Worm (Caenorhabditis elegans) whole organism, L1 larva: ENCODE measurements around the gene F14D7.9.

Experiments used
- C16A3.4 ChIP-seq: fragments of 150-350 bp; optimal IDR thresholded peaks from 2 replicates; lab custom pipeline; 2014; ENCODE audit warnings: missing biosample characterization, missing genetic modification characterization
- C34B4.2 ChIP-seq: sonication (generic microtip); optimal IDR thresholded peaks from 2 replicates; lab custom pipeline; 2017; ENCODE audit warnings: mild to moderate bottlenecking, missing genetic modification characterization, missing compliant biosample characterization
- Y116A8C.19 ChIP-seq: sonication (generic microtip); optimal IDR thresholded peaks from 2 replicates; lab custom pipeline; 2016; ENCODE audit warnings: missing compliant biosample characterization, missing genetic modification characterization, borderline replicate concordance
- ama-1 ChIP-seq: fragments of 150-350 bp; optimal IDR thresholded peaks from 2 replicates; lab custom pipeline; 2014
- blmp-1 ChIP-seq: fragments of 150-350 bp; optimal IDR thresholded peaks from 2 replicates; lab custom pipeline; 2014; ENCODE audit warnings: missing biosample characterization, missing genetic modification characterization
- ces-1 ChIP-seq: fragments of 150-350 bp; optimal IDR thresholded peaks from 2 replicates; lab custom pipeline; 2014; ENCODE audit warnings: missing biosample characterization, missing genetic modification reagents, missing genetic modification characterization
- dpl-1 ChIP-seq, 3 experiments: fragments of 150-350 bp in 2 of 3; sonication (generic microtip) in 1 of 3; optimal IDR thresholded peaks; 2 replicates each; lab custom pipeline; 2014 to 2017; ENCODE audit warnings: missing biosample characterization in 3 of 3, missing genetic modification characterization in 3 of 3, missing genetic modification reagents in 3 of 3
- elt-3 ChIP-seq, 6 experiments: fragments of 150-350 bp in 1 of 6; sonication (generic microtip); optimal IDR thresholded peaks; 2 replicates each; lab custom pipeline; 2017 to 2018; ENCODE audit warnings: missing biosample characterization in 6 of 6, missing genetic modification characterization in 6 of 6, inconsistent platforms in 1 of 6
- ets-5 ChIP-seq: fragments of 200-800 bp; sonication (Bioruptor generic); IDR thresholded peaks from 2 replicates; pipeline ENCODE4 v1.3.6; 2022; ENCODE audit warnings: missing genetic modification characterization, missing compliant biosample characterization
- fkh-8 ChIP-seq: sonication (generic microtip); optimal IDR thresholded peaks from 2 replicates; lab custom pipeline; 2016; ENCODE audit warnings: mild to moderate bottlenecking, missing genetic modification characterization, missing compliant biosample characterization
- grh-1 ChIP-seq: fragments of 200-800 bp; sonication (Bioruptor generic); IDR thresholded peaks from 2 replicates; pipeline ENCODE4 v1.3.6; 2022; ENCODE audit warnings: missing genetic modification reagents, missing genetic modification characterization, missing compliant biosample characterization
- hlh-17 ChIP-seq: fragments of 200-800 bp; sonication (Bioruptor generic); optimal IDR thresholded peaks from 2 replicates; lab custom pipeline; 2018; ENCODE audit warnings: missing genetic modification characterization, mild to moderate bottlenecking, missing compliant biosample characterization, moderate library complexity, borderline replicate concordance
- hlh-4 ChIP-seq: sonication (generic microtip); optimal IDR thresholded peaks from 2 replicates; lab custom pipeline; 2016; ENCODE audit warnings: mild to moderate bottlenecking, missing genetic modification characterization, missing compliant biosample characterization
- isw-1 ChIP-seq: fragments of 200-800 bp; sonication (Bioruptor generic); IDR thresholded peaks from 2 replicates; pipeline ENCODE4 v1.3.6; 2022; ENCODE audit warnings: missing genetic modification characterization, missing compliant biosample characterization
- jun-1 ChIP-seq: fragments of 150-350 bp; optimal IDR thresholded peaks from 2 replicates; lab custom pipeline; 2014; ENCODE audit warnings: missing biosample characterization, missing genetic modification reagents, missing genetic modification characterization
- lin-15B ChIP-seq: fragments of 150-350 bp; sonication (generic microtip); optimal IDR thresholded peaks from 3 replicates; lab custom pipeline; 2014; ENCODE audit warnings: missing biosample characterization, missing genetic modification characterization
- mab-9 ChIP-seq: fragments of 200-800 bp; sonication (Bioruptor generic); IDR thresholded peaks from 2 replicates; pipeline ENCODE4 v1.3.6; 2022; ENCODE audit warnings: missing genetic modification reagents, missing genetic modification characterization, missing compliant biosample characterization
- mef-2 ChIP-seq: fragments of 150-350 bp; optimal IDR thresholded peaks from 2 replicates; lab custom pipeline; 2014; ENCODE audit warnings: missing biosample characterization, missing genetic modification characterization
- nhr-19 ChIP-seq: fragments of 200-800 bp; sonication (Bioruptor generic); conservative IDR thresholded peaks from 2 replicates; pipeline ENCODE4 v1.3.6; 2022; ENCODE audit warnings: missing genetic modification characterization, missing compliant biosample characterization
- nhr-237 ChIP-seq: fragments of 150-350 bp; optimal IDR thresholded peaks from 2 replicates; lab custom pipeline; 2014; ENCODE audit warnings: missing biosample characterization, missing genetic modification characterization
- nhr-84 ChIP-seq: sonication (generic microtip); optimal IDR thresholded peaks from 2 replicates; lab custom pipeline; 2017; ENCODE audit warnings: missing biosample characterization, missing genetic modification characterization
- nhr-85 ChIP-seq: sonication (generic microtip); peaks from one replicate; lab custom pipeline; 2016; ENCODE audit warnings: missing genetic modification characterization, inconsistent platforms, missing compliant biosample characterization
- pag-3 ChIP-seq: sonication (generic microtip); optimal IDR thresholded peaks from 2 replicates; lab custom pipeline; 2017; ENCODE audit warnings: missing genetic modification characterization, mild to moderate bottlenecking, missing compliant biosample characterization, antibody characterized with exemption, borderline replicate concordance; ENCODE audit not compliant: insufficient read depth
- skn-1 ChIP-seq: fragments of 150-350 bp; optimal IDR thresholded peaks from 2 replicates; lab custom pipeline; 2014; ENCODE audit warnings: missing biosample characterization, missing genetic modification characterization
- snpc-4 ChIP-seq: fragments of 150-350 bp; optimal IDR thresholded peaks from 2 replicates; lab custom pipeline; 2014; ENCODE audit warnings: missing biosample characterization, missing genetic modification characterization
- snu-23 ChIP-seq: sonication (generic microtip); optimal IDR thresholded peaks from 2 replicates; lab custom pipeline; 2016; ENCODE audit warnings: missing genetic modification characterization, missing compliant biosample characterization
- sox-4 ChIP-seq: sonication (generic microtip); optimal IDR thresholded peaks from 2 replicates; lab custom pipeline; 2016; ENCODE audit warnings: missing genetic modification characterization, missing compliant biosample characterization
- xbp-1 ChIP-seq: sonication (generic microtip); optimal IDR thresholded peaks from 2 replicates; lab custom pipeline; 2016; ENCODE audit warnings: missing genetic modification characterization, missing compliant biosample characterization
- zip-4 ChIP-seq: fragments of 200-800 bp; sonication (Bioruptor generic); optimal IDR thresholded peaks from 2 replicates; lab custom pipeline; 2018; ENCODE audit warnings: mild to moderate bottlenecking, missing genetic modification characterization, moderate library complexity, missing compliant biosample characterization
- ztf-11 ChIP-seq, 2 experiments: sonication (generic microtip); optimal IDR thresholded peaks; 2 replicates each; lab custom pipeline; 2016 to 2017; ENCODE audit warnings: missing genetic modification characterization in 2 of 2, missing biosample characterization in 1 of 2, missing compliant biosample characterization in 1 of 2
- ztf-4 ChIP-seq: fragments of 150-350 bp; optimal IDR thresholded peaks from 2 replicates; lab custom pipeline; 2014; ENCODE audit warnings: missing biosample characterization, missing genetic modification characterization

Gene F14D7.9

ce11 chrV:14282222-14282709 is 12.2 kb upstream of the F14D7.9 start, which contains the start of the genes srt-74 and F40G12.9:
Gene srt-74, minus strand, starts transcription at chrV:14282322.
Gene F40G12.9, plus strand, starts transcription at chrV:14282659.
- no peak for TF ChIP-seq C16A3.4 (tag; lab: Kevin White, UChicago)
- TF ChIP-seq nhr-19 (GFP tag; lab: Robert Waterston, UW): no peak
- no peak for TF ChIP-seq elt-3 (tag; optimal IDR thresholded peaks at IDR 0.05; lab: Kevin White, UChicago)
- no peak for TF ChIP-seq zip-4 (GFP tag; lab: Kevin White, UChicago)
- no peak for TF ChIP-seq ztf-4
- no peak for TF ChIP-seq mef-2
- TF ChIP-seq pag-3: no peak
- no peak for TF ChIP-seq sox-4 (tag; lab: Kevin White, UChicago)

DNA sequence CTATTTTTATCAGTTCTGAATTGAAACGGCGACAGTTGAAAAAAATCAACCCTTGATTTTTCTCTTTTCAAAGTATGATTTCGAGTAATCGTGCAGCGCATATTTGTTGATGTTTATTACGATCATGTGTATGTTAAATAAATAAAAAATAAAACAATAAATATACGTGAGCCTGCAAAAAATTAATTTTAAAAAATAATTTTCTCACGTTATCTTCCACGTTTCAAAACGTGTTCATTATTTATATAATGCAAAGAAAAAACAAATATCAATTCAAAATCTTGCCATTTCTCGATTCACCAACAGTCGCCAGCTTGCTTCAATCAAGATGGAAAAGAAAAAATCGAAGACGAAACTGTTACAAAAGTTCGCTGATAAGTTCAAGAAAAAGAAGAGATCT is 11.3 kb upstream of the F14D7.9 start, which contains the start of gene F40G12.10:
Gene F40G12.10 (plus strand): TSS at position 301 of the 400 bp plus-strand sequence.
- TF ChIP-seq mef-2 (no peak), lin-15B (tag; lab: Kevin White, UChicago) (no peak), elt-3 (tag; optimal IDR thresholded peaks at IDR 0.05; lab: Kevin White, UChicago) (no peak), C34B4.2 (tag; lab: Kevin White, UChicago) (no peak)
- TF ChIP-seq, all 84 proteins: peak for 0

ce11 chrV:14285803-14286202 is 8.7 kb upstream of the F14D7.9 start, which contains the start of gene F40G12.11:
Gene F40G12.11, plus strand, starts transcription at chrV:14286171.
- TF ChIP-seq grh-1 (GFP tag; lab: Robert Waterston, UW): no peak
- no peak for TF ChIP-seq fkh-8 (tag; lab: Kevin White, UChicago)
- TF ChIP-seq hlh-4 (tag; lab: Kevin White, UChicago): no peak
- no peak for TF ChIP-seq isw-1

DNA sequence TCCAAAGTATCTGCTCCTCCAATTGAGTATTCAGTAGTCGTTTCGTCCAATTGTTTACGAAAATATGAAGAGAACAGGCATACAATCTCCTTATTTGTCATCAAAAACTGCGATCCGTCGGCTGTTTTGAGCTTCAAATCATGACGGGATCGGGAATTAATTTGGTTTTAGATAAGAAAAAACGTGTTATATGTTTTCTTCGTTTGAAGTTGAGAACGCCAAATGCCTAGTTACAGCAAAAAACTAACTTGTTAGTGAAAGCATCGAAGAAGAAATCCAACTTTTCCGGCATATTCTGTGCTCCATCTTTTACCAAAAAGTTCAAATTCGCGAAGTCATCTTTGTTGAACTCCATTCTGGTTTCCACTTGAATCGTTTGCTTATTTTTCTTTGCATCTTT is 5.1 kb upstream of the F14D7.9 start, which contains the start of gene F14D7.1:
Gene F14D7.1 (minus strand): TSS at position 101 of the 400 bp plus-strand sequence.
- TF ChIP-seq isw-1 (no peak), mab-9 (GFP tag; lab: Robert Waterston, UW) (no peak), Y116A8C.19 (no peak), skn-1 (no peak), blmp-1 (tag; lab: Kevin White, UChicago) (no peak), snu-23 (no peak), grh-1 (GFP tag; lab: Robert Waterston, UW) (no peak), dpl-1 (GFP tag; optimal IDR thresholded peaks at IDR 0.05; lab: Kevin White, UChicago) (no peak), snpc-4 (tag; lab: Kevin White, UChicago) (no peak), xbp-1 (tag; lab: Kevin White, UChicago) (no peak), elt-3 (tag; optimal IDR thresholded peaks at IDR 0.05; lab: Kevin White, UChicago) (no peak), ztf-11 (tag; optimal IDR thresholded peaks at IDR 0.05; lab: Kevin White, UChicago) (no peak), jun-1 (tag; lab: Kevin White, UChicago) (no peak), hlh-17 (GFP tag; lab: Kevin White, UChicago) (no peak), mef-2 (no peak), nhr-19 (GFP tag; lab: Robert Waterston, UW) (no peak)

ce11 chrV:14290636-14291035 is 3.9 kb upstream of the F14D7.9 start, which contains the start of gene F14D7.18:
Gene F14D7.18, minus strand, starts transcription at chrV:14290736.
- TF ChIP-seq hlh-17 (GFP tag; lab: Kevin White, UChicago) (no peak), nhr-84 (tag; lab: Kevin White, UChicago) (no peak), mef-2 (no peak), ama-1 (lab: Kevin White, UChicago) (no peak), nhr-85 (no peak)

DNA sequence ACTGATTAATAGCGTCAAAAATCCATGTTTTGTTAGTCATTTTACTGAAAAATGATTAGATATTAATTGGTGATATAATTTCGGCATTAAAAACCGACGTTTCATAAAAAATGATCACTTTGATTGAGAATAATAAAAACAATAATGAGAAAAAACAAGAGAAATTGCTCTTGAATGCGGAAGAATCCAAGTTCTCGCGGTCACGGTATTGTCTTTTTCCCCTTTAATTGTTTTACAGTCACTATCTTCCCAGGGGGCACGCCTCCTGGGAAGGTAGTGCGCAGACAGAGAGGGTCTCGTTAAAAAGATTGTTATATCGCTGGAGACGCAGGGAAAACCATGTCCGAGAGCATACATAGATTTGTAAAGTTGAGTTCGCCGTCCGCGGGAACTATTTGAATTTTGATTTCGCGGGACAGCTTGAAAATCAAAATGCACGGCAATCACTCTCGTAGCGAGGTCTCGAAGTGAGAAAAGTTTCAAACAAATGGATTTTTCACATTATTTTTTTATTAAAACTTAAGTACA is 765 bp upstream of the F14D7.9 start, which contains the start of gene F14D7.2:
Gene F14D7.2 (minus strand): TSS at position 51 of the 528 bp plus-strand sequence.
- TF ChIP-seq ces-1 (GFP tag; lab: Kevin White, UChicago): no peak
- TF ChIP-seq ets-5 (GFP tag; lab: Robert Waterston, UW): no peak
- no peak for TF ChIP-seq Y116A8C.19
- no peak for TF ChIP-seq nhr-237 (tag; lab: Kevin White, UChicago)
